Fruit fly (Drosophila melanogaster) whole organism, prepupa: Measurements from ENCODE around the gene CG8927.

Experiments
- CG11762 ChIP-seq: fragments of 200-800 bp; sonication (Bioruptor generic); optimal IDR thresholded peaks from 3 replicates; lab custom pipeline; 2016; ENCODE audit warnings: missing biosample characterization, missing genetic modification characterization; ENCODE audit not compliant: insufficient read depth
- CG6808 ChIP-seq: fragments of 200-800 bp; sonication (Bioruptor generic); optimal IDR thresholded peaks from 3 replicates; lab custom pipeline; 2017; ENCODE audit warnings: missing biosample characterization, missing genetic modification characterization, mild to moderate bottlenecking, moderate library complexity, missing genetic modification reagents
- CG6854 ChIP-seq: fragments of 200-800 bp; sonication (Bioruptor generic); optimal IDR thresholded peaks from 2 replicates; lab custom pipeline; 2017; ENCODE audit warnings: missing biosample characterization, mild to moderate bottlenecking, missing genetic modification characterization
- OdsH ChIP-seq: fragments of 200-800 bp; sonication (Bioruptor generic); optimal IDR thresholded peaks from 3 replicates; lab custom pipeline; 2016; ENCODE audit warnings: missing biosample characterization, missing genetic modification characterization
- Sox15 ChIP-seq: fragments of 200-800 bp; sonication (Bioruptor generic); optimal IDR thresholded peaks from 3 replicates; lab custom pipeline; 2016; ENCODE audit warnings: missing biosample characterization, missing genetic modification characterization
- ss ChIP-seq, 2 experiments: fragments of 200-800 bp; sonication (Bioruptor generic); optimal IDR thresholded peaks; 2 replicates in 1 of 2; 3 replicates in 1 of 2; lab custom pipeline; 2017 to 2018; ENCODE audit warnings: mild to moderate bottlenecking in 2 of 2, missing biosample characterization in 2 of 2, missing genetic modification characterization in 2 of 2, moderate library complexity in 1 of 2

- TF ChIP-seq OdsH: no peak
- no peak for TF ChIP-seq CG6808
- no peak for TF ChIP-seq CG11762 (GFP tag; lab: Kevin White, UChicago)
- TF ChIP-seq ss (GFP tag; optimal IDR thresholded peaks at IDR 0.05; lab: Kevin White, UChicago): no peak
- TF ChIP-seq CG6854 (GFP tag; lab: Kevin White, UChicago): no peak
- TF ChIP-seq Sox15: no peak
Observed at dm6 chr3R:16153356-16153905, 27.4 kb upstream of the CG8927 start.
